Fruit fly (Drosophila melanogaster) whole organism, embryonic: ENCODE results near the gene CG15034.

ENCODE experiments used
- Aef1 ChIP-seq: fragments of 200-800 bp; sonication (Bioruptor generic); IDR thresholded peaks from 3 replicates; pipeline ENCODE4 v1.3.6; 2022; ENCODE audit warnings: missing biosample characterization, missing genetic modification characterization
- Antp ChIP-seq: fragments of 200-800 bp; sonication (Bioruptor generic); optimal IDR thresholded peaks from 3 replicates; lab custom pipeline; 2016; ENCODE audit warnings: missing biosample characterization, missing genetic modification characterization
- Atf-2 ChIP-seq: fragments of 200-800 bp; sonication (Bioruptor generic); optimal IDR thresholded peaks from 2 replicates; lab custom pipeline; 2016; ENCODE audit warnings: missing biosample characterization, missing genetic modification characterization
- Bdp1 ChIP-seq: fragments of 200-800 bp; sonication (Bioruptor generic); optimal IDR thresholded peaks from 3 replicates; lab custom pipeline; 2016; ENCODE audit warnings: missing biosample characterization, missing genetic modification characterization
- CG11093 ChIP-seq: fragments of 200-800 bp; sonication (Bioruptor generic); IDR thresholded peaks from 3 replicates; pipeline ENCODE4 v1.3.6; 2022; ENCODE audit warnings: missing biosample characterization, missing genetic modification characterization
- CG11695 ChIP-seq: fragments of 200-800 bp; sonication (Bioruptor generic); IDR thresholded peaks from 3 replicates; pipeline ENCODE4 v1.3.6; 2022; ENCODE audit warnings: missing biosample characterization, missing genetic modification characterization
- CG12769 ChIP-seq: fragments of 200-800 bp; sonication (Bioruptor generic); optimal IDR thresholded peaks from 2 replicates; lab custom pipeline; 2019; ENCODE audit warnings: missing biosample characterization, mild to moderate bottlenecking, missing genetic modification characterization, moderate library complexity
- CG13287 ChIP-seq: fragments of 200-800 bp; sonication (Bioruptor generic); IDR thresholded peaks from 2 replicates; pipeline ENCODE4 v1.3.6; 2022; ENCODE audit warnings: missing biosample characterization, missing genetic modification characterization; ENCODE audit not compliant: partially characterized antibody
- CG15514 ChIP-seq: fragments of 200-800 bp; sonication (Bioruptor generic); optimal IDR thresholded peaks from 3 replicates; lab custom pipeline; 2017; ENCODE audit warnings: missing biosample characterization, missing genetic modification characterization, mild to moderate bottlenecking, moderate library complexity, missing genetic modification reagents
- CG16779 ChIP-seq: fragments of 200-800 bp; sonication (Bioruptor generic); IDR thresholded peaks from 2 replicates; pipeline ENCODE4 v1.3.6; 2022; ENCODE audit warnings: missing biosample characterization, missing genetic modification characterization
- CG17802 ChIP-seq: fragments of 200-800 bp; sonication (Bioruptor generic); optimal IDR thresholded peaks from 2 replicates; lab custom pipeline; 2018; ENCODE audit warnings: missing biosample characterization, mild to moderate bottlenecking, missing genetic modification characterization, moderate library complexity
- CG2712 ChIP-seq: fragments of 200-800 bp; optimal IDR thresholded peaks from 3 replicates; lab custom pipeline; 2019; ENCODE audit warnings: missing biosample characterization, mild to moderate bottlenecking, missing genetic modification characterization, moderate library complexity
- CG3163 ChIP-seq: fragments of 200-800 bp; sonication (Bioruptor generic); optimal IDR thresholded peaks from 3 replicates; lab custom pipeline; 2016; ENCODE audit warnings: missing biosample characterization, missing genetic modification characterization
- CG4404 ChIP-seq: fragments of 200-800 bp; sonication (Bioruptor generic); IDR thresholded peaks from 2 replicates; pipeline ENCODE4 v1.3.6; 2022; ENCODE audit warnings: missing biosample characterization, missing genetic modification characterization
- CG5245 ChIP-seq: fragments of 200-800 bp; sonication (Bioruptor generic); optimal IDR thresholded peaks from 3 replicates; lab custom pipeline; 2016; ENCODE audit warnings: missing biosample characterization, missing genetic modification characterization
- CG6254 ChIP-seq: fragments of 200-800 bp; sonication (Bioruptor generic); optimal IDR thresholded peaks from 3 replicates; lab custom pipeline; 2017; ENCODE audit warnings: mild to moderate bottlenecking, missing biosample characterization, missing genetic modification reagents, missing genetic modification characterization
- CG8478 ChIP-seq: fragments of >200 bp; optimal IDR thresholded peaks from 2 replicates; lab custom pipeline; 2018
- CG8924 ChIP-seq: fragments of 200-800 bp; optimal IDR thresholded peaks from 3 replicates; lab custom pipeline; 2019; ENCODE audit warnings: missing biosample characterization, mild to moderate bottlenecking, missing genetic modification characterization, moderate library complexity
- D19B ChIP-seq: fragments of 200-800 bp; sonication (Bioruptor generic); optimal IDR thresholded peaks from 2 replicates; lab custom pipeline; 2017; ENCODE audit warnings: missing biosample characterization, mild to moderate bottlenecking, missing genetic modification characterization
- Drgx ChIP-seq: fragments of 200-800 bp; sonication (Bioruptor generic); IDR thresholded peaks from 2 replicates; pipeline ENCODE4 v1.3.6; 2022; ENCODE audit warnings: missing biosample characterization, missing genetic modification characterization
- ERR ChIP-seq: fragments of 200-800 bp; sonication (Bioruptor generic); optimal IDR thresholded peaks from 2 replicates; lab custom pipeline; 2016; ENCODE audit warnings: missing biosample characterization, missing genetic modification characterization
- Ets97D ChIP-seq: fragments of 200-800 bp; sonication (Bioruptor generic); optimal IDR thresholded peaks from 3 replicates; lab custom pipeline; 2016; ENCODE audit warnings: missing biosample characterization, missing genetic modification characterization
- Gsc ChIP-seq: fragments of 200-800 bp; sonication (Bioruptor generic); IDR thresholded peaks from 2 replicates; pipeline ENCODE4 v1.3.6; 2022; ENCODE audit warnings: missing biosample characterization, missing genetic modification characterization
- HLH54F ChIP-seq: fragments of 200-800 bp; sonication (Bioruptor generic); optimal IDR thresholded peaks from 3 replicates; lab custom pipeline; 2016; ENCODE audit warnings: missing biosample characterization, missing genetic modification characterization
- Rfx ChIP-seq: fragments of 200-800 bp; sonication (Bioruptor generic); IDR thresholded peaks from 2 replicates; pipeline ENCODE4 v1.3.6; 2022; ENCODE audit warnings: missing biosample characterization, missing genetic modification characterization
- Trl ChIP-seq, 3 experiments: fragments of >200 bp in 2 of 3; fragments of 200-800 bp in 1 of 3; sonication (Bioruptor generic) in 1 of 3; optimal IDR thresholded peaks; 2 replicates in 1 of 3; 3 replicates in 2 of 3; lab custom pipeline; 2016 to 2017; ENCODE audit warnings: missing biosample characterization in 1 of 3, missing genetic modification characterization in 1 of 3
- ac ChIP-seq: fragments of 200-800 bp; sonication (Bioruptor generic); optimal IDR thresholded peaks from 3 replicates; lab custom pipeline; 2017; ENCODE audit warnings: missing biosample characterization, mild to moderate bottlenecking, missing genetic modification characterization
- al ChIP-seq: fragments of 200-800 bp; sonication (Bioruptor generic); IDR thresholded peaks from 2 replicates; pipeline ENCODE4 v1.3.6; 2022; ENCODE audit warnings: missing biosample characterization, missing genetic modification characterization
- ase ChIP-seq: fragments of 200-800 bp; sonication (Bioruptor generic); IDR thresholded peaks from 3 replicates; pipeline ENCODE4 v1.3.6; 2022; ENCODE audit warnings: missing biosample characterization, missing genetic modification characterization
- bcd ChIP-seq: fragments of 200-800 bp; sonication (Bioruptor generic); optimal IDR thresholded peaks from 2 replicates; lab custom pipeline; 2017; ENCODE audit warnings: missing biosample characterization, mild to moderate bottlenecking, missing genetic modification characterization
- chif ChIP-seq, 2 experiments: fragments of 200-800 bp; sonication (Bioruptor generic); optimal IDR thresholded peaks; 3 replicates each; lab custom pipeline; 2016; ENCODE audit warnings: missing biosample characterization in 2 of 2, missing genetic modification characterization in 2 of 2
- chm ChIP-seq: fragments of 200-800 bp; sonication (Bioruptor generic); IDR thresholded peaks from 2 replicates; pipeline ENCODE4 v1.3.6; 2022; ENCODE audit warnings: missing biosample characterization, missing genetic modification characterization
- chn ChIP-seq: fragments of 200-800 bp; sonication (Bioruptor generic); optimal IDR thresholded peaks from 2 replicates; lab custom pipeline; 2016; ENCODE audit warnings: missing biosample characterization, missing genetic modification characterization
- crol ChIP-seq: fragments of 200-800 bp; sonication (Bioruptor generic); IDR thresholded peaks from 2 replicates; pipeline ENCODE4 v1.3.6; 2022; ENCODE audit warnings: missing biosample characterization, missing genetic modification characterization
- cwo ChIP-seq: fragments of 200-800 bp; sonication (Bioruptor generic); optimal IDR thresholded peaks from 3 replicates; lab custom pipeline; 2017; ENCODE audit warnings: missing biosample characterization, missing genetic modification characterization, mild to moderate bottlenecking, moderate library complexity, missing genetic modification reagents
- ems ChIP-seq: fragments of 200-800 bp; sonication (Bioruptor generic); optimal IDR thresholded peaks from 3 replicates; lab custom pipeline; 2016; ENCODE audit warnings: missing biosample characterization, missing genetic modification characterization
- fd96Cb ChIP-seq: fragments of 200-800 bp; sonication (Bioruptor generic); optimal IDR thresholded peaks from 2 replicates; lab custom pipeline; 2018; ENCODE audit warnings: missing biosample characterization, mild to moderate bottlenecking, missing genetic modification characterization, moderate library complexity
- grn ChIP-seq: fragments of 200-800 bp; sonication (Bioruptor generic); optimal IDR thresholded peaks from 3 replicates; lab custom pipeline; 2017; ENCODE audit warnings: missing biosample characterization, missing genetic modification characterization
- jigr1 ChIP-seq: fragments of 200-800 bp; sonication (Bioruptor generic); IDR thresholded peaks from 3 replicates; pipeline ENCODE4 v1.3.6; 2022; ENCODE audit warnings: missing biosample characterization, missing genetic modification characterization
- lilli ChIP-seq: fragments of 200-800 bp; sonication (Bioruptor generic); optimal IDR thresholded peaks from 3 replicates; lab custom pipeline; 2016; ENCODE audit warnings: missing biosample characterization, missing genetic modification characterization
- mirr ChIP-seq: fragments of 200-800 bp; sonication (Bioruptor generic); optimal IDR thresholded peaks from 3 replicates; lab custom pipeline; 2018; ENCODE audit warnings: missing biosample characterization, mild to moderate bottlenecking, missing genetic modification characterization
- prd ChIP-seq, 3 experiments: fragments of >200 bp in 2 of 3; fragments of 200-800 bp in 1 of 3; sonication (Bioruptor generic) in 1 of 3; optimal IDR thresholded peaks in 2 of 3; IDR thresholded peaks in 1 of 3; 2 replicates in 2 of 3; 3 replicates in 1 of 3; pipeline versions ENCODE4 v1.3.6 to Lab custom; 2017 to 2022; ENCODE audit warnings: missing biosample characterization in 1 of 3, missing genetic modification characterization in 1 of 3
- ro ChIP-seq: fragments of 200-800 bp; sonication (Bioruptor generic); IDR thresholded peaks from 2 replicates; pipeline ENCODE4 v1.3.6; 2022; ENCODE audit warnings: missing biosample characterization, missing genetic modification characterization
- row ChIP-seq: fragments of 200-800 bp; sonication (Bioruptor generic); IDR thresholded peaks from 3 replicates; pipeline ENCODE4 v1.3.6; 2022; ENCODE audit warnings: missing biosample characterization, missing genetic modification characterization
- slp2 ChIP-seq: fragments of 200-800 bp; sonication (Bioruptor generic); optimal IDR thresholded peaks from 2 replicates; lab custom pipeline; 2016; ENCODE audit warnings: missing biosample characterization, missing genetic modification characterization
- sob ChIP-seq: fragments of 200-800 bp; sonication (Bioruptor generic); IDR thresholded peaks from 2 replicates; pipeline ENCODE4 v1.3.6; 2022; ENCODE audit warnings: missing biosample characterization, missing genetic modification characterization
- toy ChIP-seq: fragments of 200-800 bp; sonication (Bioruptor generic); IDR thresholded peaks from 2 replicates; pipeline ENCODE4 v1.3.6; 2022; ENCODE audit warnings: missing biosample characterization, missing genetic modification characterization
- ttk ChIP-seq: fragments of 200-800 bp; sonication (Bioruptor generic); IDR thresholded peaks from 2 replicates; pipeline ENCODE4 v2.1.2; 2022; ENCODE audit warnings: missing biosample characterization, missing genetic modification characterization
- twi ChIP-seq: fragments of 200-800 bp; optimal IDR thresholded peaks from 2 replicates; lab custom pipeline; 2019; ENCODE audit warnings: missing biosample characterization, mild to moderate bottlenecking, missing genetic modification characterization, moderate library complexity

The CG15034 gene

dm6 chrX:7333858-7334800, 13.2 kb downstream of the CG15034 start:
- TF ChIP-seq CG17802 (tag; lab: Kevin White, UChicago): no peak
- peak; percentile 66 for TF ChIP-seq Rfx (GFP tag; lab: Robert Waterston, UW)
- TF ChIP-seq CG11695: 0 out of 3 replicates have a peak, but pooled peaks have one; percentile 42
- TF ChIP-seq CG8924: no peak
- no peak for TF ChIP-seq jigr1 (GFP tag; lab: Robert Waterston, UW)
- TF ChIP-seq Trl (optimal IDR thresholded peaks at IDR 0.05; lab: Kevin White, UChicago): no peak
- peak; percentile 28 for TF ChIP-seq Trl (GFP tag; optimal IDR thresholded peaks at IDR 0.05; lab: Kevin White, UChicago)
- TF ChIP-seq ems (GFP tag; lab: Kevin White, UChicago): peak; percentile 7
- TF ChIP-seq twi (tag; lab: Kevin White, UChicago): no peak
- no peak for TF ChIP-seq toy (GFP tag; lab: Robert Waterston, UW)
- TF ChIP-seq CG12769 (tag; lab: Kevin White, UChicago): peak; percentile 88
- TF ChIP-seq Bdp1 (GFP tag; lab: Kevin White, UChicago): no peak
- TF ChIP-seq CG5245 (GFP tag; lab: Kevin White, UChicago): no peak
- no peak for TF ChIP-seq chm (GFP tag; lab: Robert Waterston, UW)
- TF ChIP-seq Atf-2: peak; percentile 47
- TF ChIP-seq Aef1: peak; percentile 25; the same call in 2 of the 3 replicates
- TF ChIP-seq crol: no peak
- no peak for TF ChIP-seq ttk (GFP tag; lab: Robert Waterston, UW)
- TF ChIP-seq chn (GFP tag; lab: Kevin White, UChicago): no peak
- no peak for TF ChIP-seq CG2712 (tag; lab: Kevin White, UChicago)
- peak; percentile 42 for TF ChIP-seq HLH54F (GFP tag; lab: Kevin White, UChicago)
- TF ChIP-seq slp2: peak; percentile 24
- TF ChIP-seq ERR (GFP tag; lab: Kevin White, UChicago): no peak
- TF ChIP-seq Antp (GFP tag; lab: Kevin White, UChicago): no peak
- TF ChIP-seq grn (GFP tag; lab: Kevin White, UChicago): no peak
- TF ChIP-seq al (GFP tag; lab: Robert Waterston, UW): peak; percentile 75
- peak; percentile 3 for TF ChIP-seq CG15514 (GFP tag; lab: Kevin White, UChicago)
- no peak for TF ChIP-seq CG4404 (GFP tag; lab: Robert Waterston, UW)
- TF ChIP-seq chif (GFP tag; optimal IDR thresholded peaks at IDR 0.05; lab: Kevin White, UChicago): peak in 1 of 2 experiments; percentile 52
- TF ChIP-seq cwo (GFP tag; lab: Kevin White, UChicago): no peak
- peak; percentile 9 for TF ChIP-seq CG3163 (GFP tag; lab: Kevin White, UChicago)
- TF ChIP-seq Drgx: peak; percentile 27; the same call in 1 of the 2 replicates
- TF ChIP-seq CG6254 (GFP tag; lab: Kevin White, UChicago): no peak
- TF ChIP-seq Ets97D (GFP tag; lab: Kevin White, UChicago): peak; percentile 12
- TF ChIP-seq prd (optimal IDR thresholded peaks at IDR 0.05; lab: Kevin White, UChicago): no peak
- peak; percentile 45; the same call in 2 of the 3 replicates for TF ChIP-seq prd (GFP tag; IDR thresholded peaks at IDR 0.05; lab: Robert Waterston, UW)
- TF ChIP-seq CG13287: no peak; the same call in 1 of the 2 replicates
- TF ChIP-seq row: peak; percentile 46; the same call in 2 of the 3 replicates
- TF ChIP-seq fd96Cb: no peak
- TF ChIP-seq ro (GFP tag; lab: Robert Waterston, UW): no peak
- TF ChIP-seq CG16779 (GFP tag; lab: Robert Waterston, UW): no peak
- TF ChIP-seq lilli (GFP tag; lab: Kevin White, UChicago): peak; percentile 71
- TF ChIP-seq sob (GFP tag; lab: Robert Waterston, UW): no peak
- no peak for TF ChIP-seq CG8478 (lab: Kevin White, UChicago)
- TF ChIP-seq ase: no peak
- peak; percentile 28 for TF ChIP-seq D19B
- TF ChIP-seq Gsc (GFP tag; lab: Robert Waterston, UW): no peak
- peak; percentile 61 for TF ChIP-seq mirr
- no peak for TF ChIP-seq ac (GFP tag; lab: Kevin White, UChicago)
- no peak for TF ChIP-seq CG11093 (GFP tag; lab: Robert Waterston, UW)
- peak; percentile 37 for TF ChIP-seq bcd (GFP tag; lab: Kevin White, UChicago)
